Worm (Caenorhabditis elegans): Measurements from ENCODE around the gene pfut-1.

DNA sequence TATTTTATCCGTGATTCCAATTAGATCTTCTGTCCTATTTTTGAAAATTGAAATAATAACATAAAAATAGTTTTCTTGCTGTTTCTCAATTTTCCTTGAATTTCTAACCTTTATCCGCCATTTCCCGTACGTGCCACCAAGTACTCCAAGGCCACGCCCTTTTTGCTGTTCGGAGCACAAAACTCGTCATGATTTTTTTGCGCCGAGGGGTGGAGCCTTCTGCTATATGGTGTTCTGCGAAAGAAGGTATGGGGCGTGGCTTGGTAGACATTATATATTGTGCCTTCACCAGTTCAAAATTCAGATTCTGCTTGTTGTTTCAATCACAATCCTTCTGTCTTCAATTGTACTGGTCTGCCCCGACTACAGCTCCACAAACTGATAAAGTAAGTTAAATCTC, 20.4 kb upstream of the pfut-1 start, which contains the start of gene C15C7.4:
- TF ChIP-seq elt-3 (tag; optimal IDR thresholded peaks at IDR 0.05) (no peak), zag-1 (tag; optimal IDR thresholded peaks at IDR 0.05) (no peak), nhr-10 (tag; optimal IDR thresholded peaks at IDR 0.05) (no peak), lin-13 (GFP tag; optimal IDR thresholded peaks at IDR 0.05) (no peak)

Data from whole organism, L2 larva.